Worm (Caenorhabditis elegans): ENCODE results near the gene klp-17.

- TF ChIP-seq pqm-1 (tag; optimal IDR thresholded peaks at IDR 0.05), result no peak
- no peak for TF ChIP-seq tbx-2 (tag; optimal IDR thresholded peaks at IDR 0.05)
- TF ChIP-seq pros-1 (tag; optimal IDR thresholded peaks at IDR 0.05), result no peak
- TF ChIP-seq ets-4 (tag; optimal IDR thresholded peaks at IDR 0.05), result no peak
- no peak for TF ChIP-seq elt-4 (tag; optimal IDR thresholded peaks at IDR 0.05)
- no peak for TF ChIP-seq eyg-1 (tag; optimal IDR thresholded peaks at IDR 0.05)
- no peak for TF ChIP-seq hlh-13 (GFP tag; optimal IDR thresholded peaks at IDR 0.05)
- no peak for TF ChIP-seq ceh-34 (tag; optimal IDR thresholded peaks at IDR 0.05)
- no peak for TF ChIP-seq C38D4.7 (GFP tag; optimal IDR thresholded peaks at IDR 0.05)
- no peak for TF ChIP-seq syd-9 (tag; optimal IDR thresholded peaks at IDR 0.05)
- TF ChIP-seq sox-4 (tag; optimal IDR thresholded peaks at IDR 0.05), result no peak
- TF ChIP-seq fkh-10 (GFP tag; optimal IDR thresholded peaks at IDR 0.05), result no peak
- no peak for TF ChIP-seq ama-1 (optimal IDR thresholded peaks at IDR 0.05)
- no peak for TF ChIP-seq nfya-1 (tag; optimal IDR thresholded peaks at IDR 0.05)
Measured at ce11 chrII:11424032-11424431, 43.4 kb downstream of the klp-17 start.

All from whole organism, late embryonic.